Worm (Caenorhabditis elegans) whole organism, young adult: Measurements from ENCODE around the gene irld-11.

Source experiments
- C17E4.6 ChIP-seq: fragments of 200-800 bp; sonication (Bioruptor generic); IDR thresholded peaks from 2 replicates; pipeline ENCODE4 v1.3.6; 2022; ENCODE audit warnings: missing genetic modification reagents, missing genetic modification characterization, missing compliant biosample characterization
- F49E8.2 ChIP-seq: sonication (generic microtip); optimal IDR thresholded peaks from 3 replicates; lab custom pipeline; 2017; ENCODE audit warnings: missing genetic modification characterization, mild to moderate bottlenecking, missing compliant biosample characterization, antibody characterized with exemption, moderate library complexity; ENCODE audit not compliant: insufficient read depth
- cebp-2 ChIP-seq: fragments of 200-800 bp; sonication (Bioruptor generic); IDR thresholded peaks from 2 replicates; pipeline ENCODE4 v1.3.6; 2022; ENCODE audit warnings: missing genetic modification characterization, missing compliant biosample characterization
- hmg-20 ChIP-seq: fragments of 200-800 bp; sonication (Bioruptor generic); IDR thresholded peaks from 2 replicates; pipeline ENCODE4 v1.3.6; 2022; ENCODE audit warnings: missing genetic modification reagents, missing genetic modification characterization, missing compliant biosample characterization
- lin-40 ChIP-seq: sonication (generic microtip); optimal IDR thresholded peaks from 2 replicates; lab custom pipeline; 2016; ENCODE audit warnings: missing genetic modification characterization, mild to moderate bottlenecking, missing compliant biosample characterization, missing genotype, missing genetic modification reagents
- pha-4 ChIP-seq: fragments of 150-350 bp; sonication (generic microtip); optimal IDR thresholded peaks from 2 replicates; lab custom pipeline; 2014; ENCODE audit warnings: missing biosample characterization, missing genetic modification reagents, missing genetic modification characterization
- rcor-1 ChIP-seq: fragments of 200-800 bp; sonication (Bioruptor generic); IDR thresholded peaks from 2 replicates; pipeline ENCODE4 v1.3.6; 2022; ENCODE audit warnings: missing genetic modification reagents, missing genetic modification characterization, missing compliant biosample characterization
- snpc-4 ChIP-seq, 5 experiments: fragments of 150-350 bp in 1 of 5; sonication (generic microtip) in 4 of 5; optimal IDR thresholded peaks; 2 replicates each; lab custom pipeline; 2014 to 2018; ENCODE audit warnings: missing genetic modification characterization in 5 of 5, missing biosample characterization in 3 of 5, antibody characterized with exemption in 2 of 5, mild to moderate bottlenecking in 2 of 5, missing compliant biosample characterization in 2 of 5, missing genotype in 2 of 5, moderate library complexity in 2 of 5, missing genetic modification reagents in 1 of 5
- unc-62 ChIP-seq: fragments of 150-350 bp; optimal IDR thresholded peaks from 2 replicates; lab custom pipeline; 2014; ENCODE audit warnings: missing biosample characterization, missing genetic modification reagents, missing genetic modification characterization
- xnd-1 ChIP-seq: sonication (generic microtip); optimal IDR thresholded peaks from 2 replicates; lab custom pipeline; 2016; ENCODE audit warnings: missing genotype, missing genetic modification reagents, missing genetic modification characterization, missing compliant biosample characterization
- ztf-6 ChIP-seq: fragments of 200-800 bp; sonication (Bioruptor generic); IDR thresholded peaks from 2 replicates; pipeline ENCODE4 v1.3.6; 2022; ENCODE audit warnings: missing genetic modification reagents, missing genetic modification characterization, missing compliant biosample characterization

ce11 chrV:1631148-1631547, 23.8 kb upstream of the irld-11 start, which contains the start of gene Y46H3D.8:
- TF ChIP-seq hmg-20 (GFP tag; lab: Robert Waterston, UW) (no peak), ztf-6 (GFP tag; lab: Robert Waterston, UW) (no peak), pha-4 (tag; lab: Kevin White, UChicago) (no peak), C17E4.6 (GFP tag; lab: Robert Waterston, UW) (no peak), lin-40 (tag; lab: Kevin White, UChicago) (no peak), rcor-1 (GFP tag; lab: Robert Waterston, UW) (no peak), xnd-1 (tag; lab: Kevin White, UChicago) (no peak), F49E8.2 (tag; lab: Kevin White, UChicago) (no peak), snpc-4 (GFP tag; optimal IDR thresholded peaks at IDR 0.05; lab: Kevin White, UChicago) (no peak), snpc-4 (tag; optimal IDR thresholded peaks at IDR 0.05; lab: Kevin White, UChicago) (no peak), cebp-2 (GFP tag; lab: Robert Waterston, UW) (no peak), unc-62 (GFP tag; lab: Kevin White, UChicago) (no peak)
